Fruit fly (Drosophila melanogaster): Measurements from ENCODE around the gene CheB98a.

- TF ChIP-seq CG16779 (tag; optimal IDR thresholded peaks at IDR 0.05) (no peak), Sox102F (GFP tag; optimal IDR thresholded peaks at IDR 0.05) (no peak), Sox15 (GFP tag; optimal IDR thresholded peaks at IDR 0.05) (peak; percentile 31), Hr4 (GFP tag; optimal IDR thresholded peaks at IDR 0.05) (no peak), eg (GFP tag; IDR thresholded peaks at IDR 0.05) (no peak), CG8632 (GFP tag; optimal IDR thresholded peaks at IDR 0.05) (no peak), Lpt (GFP tag; optimal IDR thresholded peaks at IDR 0.05) (no peak), Ets96B (tag; optimal IDR thresholded peaks at IDR 0.05) (no peak), fkh (GFP tag; optimal IDR thresholded peaks at IDR 0.05) (no peak)
These were observed 24.2 kb downstream of the CheB98a start for dm6 chr3R:28830746-28831145.

Data from whole organism, prepupa.